Worm (Caenorhabditis elegans): ENCODE data around the gene C14E2.5.

The C14E2.5 gene

ce11 chrX:1811436-1811835 lies 13.7 kb downstream of the C14E2.5 start, which contains the start of gene C14E2.3:
TSS of gene C14E2.3 (minus strand) at chrX:1811536.
- TF ChIP-seq med-1 (GFP tag; optimal IDR thresholded peaks at IDR 0.05; ENCODE audit: insufficient read depth): no peak
- no peak for TF ChIP-seq tab-1 (GFP tag; IDR thresholded peaks at IDR 0.05)
- no peak for TF ChIP-seq flt-1 (GFP tag; IDR thresholded peaks at IDR 0.05)
- no peak for TF ChIP-seq T22C8.4 (GFP tag; IDR thresholded peaks at IDR 0.05)
- TF ChIP-seq ztf-23 (GFP tag; IDR thresholded peaks at IDR 0.05): no peak

- TF ChIP-seq klf-2 (GFP tag; conservative IDR thresholded peaks at IDR 0.05) (no peak), ref-1 (GFP tag; conservative IDR thresholded peaks at IDR 0.05) (no peak), tab-1 (GFP tag; IDR thresholded peaks at IDR 0.05) (no peak), ztf-23 (GFP tag; IDR thresholded peaks at IDR 0.05) (no peak), flt-1 (GFP tag; IDR thresholded peaks at IDR 0.05) (no peak), cog-1 (tag; optimal IDR thresholded peaks at IDR 0.05) (no peak), T22C8.4 (GFP tag; IDR thresholded peaks at IDR 0.05) (no peak), med-1 (GFP tag; optimal IDR thresholded peaks at IDR 0.05; ENCODE audit: insufficient read depth) (no peak), ztf-29 (GFP tag; IDR thresholded peaks at IDR 0.05) (no peak)
Observed at ce11 chrX:1800980-1801506, 24.1 kb downstream of the C14E2.5 start, which contains the start of gene C14E2.11. TSS of gene C14E2.11 (plus strand) at chrX:1801456.

DNA sequence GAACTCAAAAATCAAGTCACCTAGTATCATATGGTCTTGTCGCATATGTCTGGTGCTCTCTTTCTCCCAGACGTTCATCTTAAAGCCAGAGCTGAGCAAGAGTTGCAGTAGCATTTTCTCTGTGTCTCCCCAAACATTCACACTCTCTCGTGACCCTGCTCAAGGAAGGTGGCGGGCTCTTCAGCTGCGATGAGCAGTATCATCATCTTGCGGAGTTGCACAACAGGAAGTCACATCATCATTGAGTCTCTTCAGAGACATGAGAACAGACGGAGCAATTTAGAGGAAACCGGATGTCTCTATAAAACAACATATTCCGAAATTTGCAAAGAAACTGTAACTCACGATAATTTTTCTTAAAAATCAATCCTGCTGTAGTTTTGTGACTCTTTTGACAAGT lies 26.6 kb downstream of the C14E2.5 start:
- TF ChIP-seq ref-1 (GFP tag; conservative IDR thresholded peaks at IDR 0.05) (no peak), cog-1 (tag; optimal IDR thresholded peaks at IDR 0.05) (no peak), klf-2 (GFP tag; conservative IDR thresholded peaks at IDR 0.05) (no peak), flt-1 (GFP tag; IDR thresholded peaks at IDR 0.05) (no peak)

ce11 chrX:1796067-1796466 lies 29.1 kb downstream of the C14E2.5 start:
- no peak for TF ChIP-seq cog-1 (tag; optimal IDR thresholded peaks at IDR 0.05)
- no peak for TF ChIP-seq med-1 (GFP tag; optimal IDR thresholded peaks at IDR 0.05; ENCODE audit: insufficient read depth)
- TF ChIP-seq ztf-23 (GFP tag; IDR thresholded peaks at IDR 0.05): no peak
- no peak for TF ChIP-seq klf-2 (GFP tag; conservative IDR thresholded peaks at IDR 0.05)
- no peak for TF ChIP-seq T22C8.4 (GFP tag; IDR thresholded peaks at IDR 0.05)
- no peak for TF ChIP-seq ztf-29 (GFP tag; IDR thresholded peaks at IDR 0.05)
- no peak for TF ChIP-seq ref-1 (GFP tag; conservative IDR thresholded peaks at IDR 0.05)
- no peak for TF ChIP-seq flt-1 (GFP tag; IDR thresholded peaks at IDR 0.05)
- TF ChIP-seq tab-1 (GFP tag; IDR thresholded peaks at IDR 0.05): no peak

ce11 chrX:1791095-1791494 lies 34.0 kb downstream of the C14E2.5 start:
- TF ChIP-seq klf-2 (GFP tag; conservative IDR thresholded peaks at IDR 0.05) (no peak), flt-1 (GFP tag; IDR thresholded peaks at IDR 0.05) (0 out of 2 replicates have a peak, but pooled peaks have one; percentile 41)

DNA sequence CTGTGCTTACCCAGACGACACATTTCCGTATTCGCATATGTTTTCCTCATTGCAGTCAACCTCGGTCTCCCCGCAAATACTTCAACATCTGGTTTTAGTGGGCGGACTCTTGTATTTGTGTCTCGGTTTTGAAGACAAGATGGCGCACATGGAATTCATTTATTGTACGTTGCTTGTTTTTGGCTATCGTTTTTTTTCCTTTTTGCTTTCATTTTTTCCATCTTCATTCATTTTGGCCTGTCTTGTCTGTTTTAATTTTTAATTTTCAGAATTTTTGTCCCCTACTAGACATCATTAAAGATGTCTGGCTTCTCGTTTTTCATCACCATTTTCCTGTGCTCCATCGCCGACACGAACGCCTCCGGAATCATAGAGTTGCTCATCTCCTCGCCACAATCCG lies 38.5 kb downstream of the C14E2.5 start, which contains the start of gene arg-1:
arg-1 (plus strand) TSS at position 301 of the 400 bp plus-strand sequence.
- no peak for TF ChIP-seq cog-1 (tag; optimal IDR thresholded peaks at IDR 0.05)
- TF ChIP-seq klf-2 (GFP tag; conservative IDR thresholded peaks at IDR 0.05): no peak
- TF ChIP-seq tab-1 (GFP tag; IDR thresholded peaks at IDR 0.05): no peak
- no peak for TF ChIP-seq flt-1 (GFP tag; IDR thresholded peaks at IDR 0.05)
- no peak for TF ChIP-seq ref-1 (GFP tag; conservative IDR thresholded peaks at IDR 0.05)
- TF ChIP-seq ztf-23 (GFP tag; IDR thresholded peaks at IDR 0.05): no peak
- no peak for TF ChIP-seq ztf-29 (GFP tag; IDR thresholded peaks at IDR 0.05)
- TF ChIP-seq T22C8.4 (GFP tag; IDR thresholded peaks at IDR 0.05): no peak
- no peak for TF ChIP-seq med-1 (GFP tag; optimal IDR thresholded peaks at IDR 0.05; ENCODE audit: insufficient read depth)

DNA sequence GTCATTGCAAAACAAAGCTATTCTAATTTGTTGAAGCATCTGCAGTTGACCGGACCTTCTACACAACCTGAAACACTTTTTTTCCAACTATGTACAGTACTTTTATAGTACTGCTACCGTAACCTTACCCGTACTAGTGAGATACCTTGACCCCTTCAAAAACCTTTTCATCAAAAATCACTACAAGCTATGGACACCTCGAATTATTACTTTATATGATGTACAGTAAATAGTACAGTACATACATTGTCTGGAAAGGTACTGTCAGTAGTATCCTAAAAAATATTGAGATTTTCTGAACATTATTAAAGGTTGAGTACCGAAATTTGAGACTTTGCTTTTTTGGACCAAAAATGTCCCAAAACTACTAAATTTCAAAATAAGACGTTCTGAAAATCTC lies 39.4 kb downstream of the C14E2.5 start:
- TF ChIP-seq cog-1 (tag; optimal IDR thresholded peaks at IDR 0.05): no peak

DNA sequence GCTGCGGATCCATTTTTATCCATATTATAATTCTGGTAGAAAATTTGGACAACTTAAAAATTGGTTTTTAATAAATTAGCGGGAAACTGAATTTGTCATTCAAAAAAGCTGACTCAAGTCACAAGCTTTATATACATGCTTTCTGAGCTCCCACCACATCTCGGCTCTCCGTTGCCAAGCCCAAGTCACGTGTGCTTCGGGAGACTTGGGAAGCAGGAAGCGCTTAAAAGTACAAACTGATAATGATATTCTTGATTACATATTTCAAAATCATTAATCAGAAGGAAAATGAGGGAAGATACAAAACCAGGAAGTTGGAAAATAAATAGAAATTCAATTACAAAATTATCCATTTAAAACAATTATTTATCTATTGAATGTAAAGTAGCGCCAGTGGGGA lies 47.2 kb downstream of the C14E2.5 start, which contains the start of gene elc-2:
elc-2 (minus strand) TSS at position 101 of the 400 bp plus-strand sequence.
- TF ChIP-seq ztf-23 (GFP tag; IDR thresholded peaks at IDR 0.05): no peak
- TF ChIP-seq med-1 (GFP tag; optimal IDR thresholded peaks at IDR 0.05; ENCODE audit: insufficient read depth): no peak
- TF ChIP-seq flt-1 (GFP tag; IDR thresholded peaks at IDR 0.05): no peak
- TF ChIP-seq tab-1 (GFP tag; IDR thresholded peaks at IDR 0.05): no peak
- TF ChIP-seq T22C8.4 (GFP tag; IDR thresholded peaks at IDR 0.05): no peak
- no peak for TF ChIP-seq cog-1 (tag; optimal IDR thresholded peaks at IDR 0.05)
- TF ChIP-seq klf-2 (GFP tag; conservative IDR thresholded peaks at IDR 0.05): no peak
